Worm (Caenorhabditis elegans): ENCODE measurements around the gene ZK930.2.
A peak's percentile ranks its signal among the peaks of the same experiment; 100 is the strongest.

ZK930.2 gene

ce11 chrII:11849572-11849971 lies 43.7 kb downstream of the ZK930.2 start:
- peak; percentile 10 for TF ChIP-seq nhr-71 (tag; optimal IDR thresholded peaks at IDR 0.05)
- TF ChIP-seq alr-1 (tag; optimal IDR thresholded peaks at IDR 0.05; ENCODE audit: borderline replicate concordance): no peak
- TF ChIP-seq blmp-1 (tag; optimal IDR thresholded peaks at IDR 0.05): peak; percentile 16
- peak in 3 of 6 experiments; percentile 26 to 52 (median 26) for TF ChIP-seq elt-3 (tag; optimal IDR thresholded peaks at IDR 0.05)
- TF ChIP-seq nhr-85 (tag): peak; percentile 70
- TF ChIP-seq aha-1 (tag; optimal IDR thresholded peaks at IDR 0.05): no peak
- TF ChIP-seq lin-14 (GFP tag; optimal IDR thresholded peaks at IDR 0.05): peak; percentile 25
- TF ChIP-seq efl-1 (optimal IDR thresholded peaks at IDR 0.05): no peak
- TF ChIP-seq efl-1 (GFP tag; optimal IDR thresholded peaks at IDR 0.05 in 1 of 2): peak in 1 of 2 experiments; percentile 60

ce11 chrII:11845954-11846353 lies 47.3 kb downstream of the ZK930.2 start:
- peak; percentile 3 for TF ChIP-seq nhr-47 (tag; optimal IDR thresholded peaks at IDR 0.05)
- no peak for TF ChIP-seq tlp-1 (tag; optimal IDR thresholded peaks at IDR 0.05)
- TF ChIP-seq hpl-2 (GFP tag; optimal IDR thresholded peaks at IDR 0.05): no peak
- no peak for TF ChIP-seq vab-15 (tag; optimal IDR thresholded peaks at IDR 0.05)
- TF ChIP-seq elt-3 (tag; optimal IDR thresholded peaks at IDR 0.05): peak in 1 of 6 experiments; percentile 43
- no peak for TF ChIP-seq isw-1 (GFP tag; IDR thresholded peaks at IDR 0.05)
- TF ChIP-seq ama-1 (optimal IDR thresholded peaks at IDR 0.05): peak; percentile 35

- TF ChIP-seq hlh-4 (tag; optimal IDR thresholded peaks at IDR 0.05): no peak
Measured at ce11 chrII:11844984-11845383, 48.2 kb downstream of the ZK930.2 start.

ce11 chrII:11844072-11844471 lies 49.2 kb downstream of the ZK930.2 start:
- TF ChIP-seq sox-4 (tag; optimal IDR thresholded peaks at IDR 0.05) (no peak), nhr-76 (tag; optimal IDR thresholded peaks at IDR 0.05) (no peak), lin-13 (GFP tag; optimal IDR thresholded peaks at IDR 0.05) (no peak), egl-13 (tag; optimal IDR thresholded peaks at IDR 0.05) (no peak), pqm-1 (tag; optimal IDR thresholded peaks at IDR 0.05) (no peak), nhr-20 (tag; optimal IDR thresholded peaks at IDR 0.05) (no peak), ama-1 (optimal IDR thresholded peaks at IDR 0.05) (no peak), hlh-4 (tag; optimal IDR thresholded peaks at IDR 0.05) (no peak)

- TF ChIP-seq nhr-77 (tag; optimal IDR thresholded peaks at IDR 0.05) (no peak), egl-27 (tag; optimal IDR thresholded peaks at IDR 0.05) (no peak), nhr-20 (tag; optimal IDR thresholded peaks at IDR 0.05) (no peak), blmp-1 (tag; optimal IDR thresholded peaks at IDR 0.05) (peak; percentile 46), ztf-11 (tag; optimal IDR thresholded peaks at IDR 0.05) (no peak), unc-62 (GFP tag; optimal IDR thresholded peaks at IDR 0.05) (no peak), pag-3 (tag; optimal IDR thresholded peaks at IDR 0.05; ENCODE audit: borderline replicate concordance, insufficient read depth) (no peak), nhr-76 (tag; optimal IDR thresholded peaks at IDR 0.05) (no peak), mdl-1 (tag; optimal IDR thresholded peaks at IDR 0.05) (no peak), nhr-85 (tag) (peak; percentile 69), nhr-237 (tag; optimal IDR thresholded peaks at IDR 0.05) (no peak), dsc-1 (tag; optimal IDR thresholded peaks at IDR 0.05) (no peak), nhr-71 (tag; optimal IDR thresholded peaks at IDR 0.05) (peak; percentile 7)
Measured at ce11 chrII:11843441-11843840, 49.8 kb downstream of the ZK930.2 start.

ce11 chrII:11842766-11843165 lies 50.5 kb downstream of the ZK930.2 start:
- TF ChIP-seq pax-3 (tag; optimal IDR thresholded peaks at IDR 0.05): no peak
- TF ChIP-seq efl-1 (optimal IDR thresholded peaks at IDR 0.05): no peak
- no peak for TF ChIP-seq efl-1 (GFP tag; optimal IDR thresholded peaks at IDR 0.05 in 1 of 2)
- no peak for TF ChIP-seq unc-86 (tag; optimal IDR thresholded peaks at IDR 0.05)
- TF ChIP-seq snpc-4 (tag; optimal IDR thresholded peaks at IDR 0.05): peak; percentile 27
- TF ChIP-seq pag-3 (tag; optimal IDR thresholded peaks at IDR 0.05; ENCODE audit: borderline replicate concordance, insufficient read depth): no peak

Data from whole organism, L1 larva.